Fruit fly (Drosophila melanogaster) whole organism, adult: ENCODE results near the gene CG17770.

Source experiments
- CG12768 ChIP-seq: fragments of 200-800 bp; sonication (Bioruptor generic); optimal IDR thresholded peaks from 2 replicates; lab custom pipeline; 2017; ENCODE audit warnings: missing biosample characterization, missing genetic modification characterization, mild to moderate bottlenecking, moderate library complexity, missing genetic modification reagents
- CG14711 ChIP-seq: fragments of 200-800 bp; sonication (Bioruptor generic); optimal IDR thresholded peaks from 2 replicates; lab custom pipeline; 2018; ENCODE audit warnings: missing biosample characterization, mild to moderate bottlenecking, missing genetic modification characterization, moderate library complexity
- CG33017 ChIP-seq: fragments of 200-800 bp; sonication (Bioruptor generic); optimal IDR thresholded peaks from 2 replicates; lab custom pipeline; 2018; ENCODE audit warnings: missing biosample characterization, mild to moderate bottlenecking, missing genetic modification characterization, moderate library complexity
- CG5204 ChIP-seq: fragments of 200-800 bp; sonication (Bioruptor generic); optimal IDR thresholded peaks from 2 replicates; lab custom pipeline; 2016; ENCODE audit warnings: missing biosample characterization, missing genetic modification characterization
- Clk ChIP-seq: fragments of 200-800 bp; sonication (Bioruptor generic); optimal IDR thresholded peaks from 2 replicates; lab custom pipeline; 2017; ENCODE audit warnings: missing biosample characterization, missing genetic modification characterization
- Hr96 ChIP-seq: fragments of 200-800 bp; sonication (Bioruptor generic); optimal IDR thresholded peaks from 2 replicates; lab custom pipeline; 2016; ENCODE audit warnings: missing biosample characterization, missing genetic modification characterization
- Mnt ChIP-seq: fragments of 200-800 bp; sonication (Bioruptor generic); optimal IDR thresholded peaks from 2 replicates; lab custom pipeline; 2016; ENCODE audit warnings: missing biosample characterization, mild to moderate bottlenecking, missing genetic modification characterization
- bab1 ChIP-seq: fragments of 200-800 bp; sonication (Bioruptor generic); optimal IDR thresholded peaks from 3 replicates; lab custom pipeline; 2019; ENCODE audit warnings: missing biosample characterization, mild to moderate bottlenecking, missing genetic modification characterization, moderate library complexity
- cnc ChIP-seq, 2 experiments: fragments of >200 bp; optimal IDR thresholded peaks; 2 replicates each; lab custom pipeline; 2017
- toe ChIP-seq: fragments of 200-800 bp; sonication (Bioruptor generic); optimal IDR thresholded peaks from 2 replicates; lab custom pipeline; 2016; ENCODE audit warnings: missing biosample characterization, missing genetic modification characterization

DNA sequence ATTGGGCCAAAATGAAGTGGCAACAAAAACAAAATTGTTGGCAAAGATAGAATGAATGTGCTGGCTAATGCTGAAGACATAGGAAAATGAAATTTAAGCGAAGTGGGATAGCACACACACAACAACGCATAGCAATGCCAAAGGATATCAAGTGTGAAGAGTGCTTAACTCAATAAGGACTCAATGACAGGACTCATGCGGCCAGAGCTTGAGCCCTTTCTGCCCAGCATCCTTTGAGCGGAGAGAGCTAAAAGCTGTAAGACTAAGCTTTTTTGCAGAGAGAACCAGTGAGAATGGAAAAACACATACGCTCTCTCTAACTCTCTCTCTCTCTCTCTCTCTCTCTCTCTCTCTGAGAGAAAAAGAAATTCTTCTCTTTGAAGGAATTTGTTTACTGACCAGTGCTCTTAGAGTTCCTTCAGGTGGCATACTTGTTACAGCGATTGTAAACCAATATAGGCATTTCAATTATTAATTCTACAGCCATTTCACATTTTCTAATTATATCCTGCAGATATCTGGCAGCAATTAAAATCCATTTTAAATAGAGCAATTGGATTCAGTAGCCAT, 28.8 kb upstream of the CG17770 start:
- no peak for TF ChIP-seq toe (GFP tag; lab: Kevin White, UChicago)
- no peak for TF ChIP-seq CG12768 (GFP tag; lab: Kevin White, UChicago)
- no peak for TF ChIP-seq CG14711 (tag; lab: Kevin White, UChicago)
- TF ChIP-seq CG33017 (tag; lab: Kevin White, UChicago), result no peak
- no peak for TF ChIP-seq CG5204 (GFP tag; lab: Kevin White, UChicago)
- TF ChIP-seq Hr96 (GFP tag; lab: Kevin White, UChicago), result no peak
- TF ChIP-seq bab1 (GFP tag; lab: Kevin White, UChicago), result no peak
- no peak for TF ChIP-seq Mnt (GFP tag; lab: Kevin White, UChicago)
- TF ChIP-seq cnc (optimal IDR thresholded peaks at IDR 0.05; lab: Kevin White, UChicago), result no peak
- TF ChIP-seq Clk, result no peak
